Worm (Caenorhabditis elegans) whole organism, L2 larva: Measurements from ENCODE around the gene C30F2.2.

Experiments
- C34F6.9 ChIP-seq: fragments of 150-350 bp; optimal IDR thresholded peaks from 2 replicates; lab custom pipeline; 2014; ENCODE audit warnings: missing biosample characterization, missing genetic modification characterization
- F13H6.1 ChIP-seq: sonication (generic microtip); optimal IDR thresholded peaks from 2 replicates; lab custom pipeline; 2016; ENCODE audit warnings: missing genetic modification characterization, missing compliant biosample characterization
- R02D3.7 ChIP-seq: fragments of 150-350 bp; optimal IDR thresholded peaks from 2 replicates; lab custom pipeline; 2014; ENCODE audit warnings: missing biosample characterization, missing genetic modification characterization
- Y55F3AM.14 ChIP-seq: fragments of 200-800 bp; sonication (Bioruptor generic); optimal IDR thresholded peaks from 2 replicates; lab custom pipeline; 2018; ENCODE audit warnings: mild to moderate bottlenecking, missing genetic modification characterization, missing compliant biosample characterization
- ZK546.5 ChIP-seq: sonication (generic microtip); optimal IDR thresholded peaks from 2 replicates; lab custom pipeline; 2017; ENCODE audit warnings: missing biosample characterization, missing genetic modification characterization
- aly-2 ChIP-seq: fragments of 150-350 bp; optimal IDR thresholded peaks from 2 replicates; lab custom pipeline; 2014; ENCODE audit warnings: missing biosample characterization, missing genetic modification characterization
- blmp-1 ChIP-seq: sonication (generic microtip); optimal IDR thresholded peaks from 2 replicates; lab custom pipeline; 2017; ENCODE audit warnings: missing genetic modification characterization, mild to moderate bottlenecking, missing compliant biosample characterization, antibody characterized with exemption, moderate library complexity; ENCODE audit not compliant: insufficient read depth
- ceh-16 ChIP-seq: fragments of 150-350 bp; optimal IDR thresholded peaks from 2 replicates; lab custom pipeline; 2014; ENCODE audit warnings: missing biosample characterization, missing genetic modification characterization
- crh-2 ChIP-seq: sonication (generic microtip); optimal IDR thresholded peaks from 2 replicates; lab custom pipeline; 2017; ENCODE audit warnings: missing biosample characterization, missing genetic modification characterization
- dmd-4 ChIP-seq: sonication (generic microtip); optimal IDR thresholded peaks from 2 replicates; lab custom pipeline; 2017; ENCODE audit warnings: missing biosample characterization, missing genetic modification characterization
- egl-27 ChIP-seq: sonication (generic microtip); optimal IDR thresholded peaks from 3 replicates; lab custom pipeline; 2017; ENCODE audit warnings: missing biosample characterization, missing genetic modification reagents, missing genetic modification characterization
- elt-1 ChIP-seq: fragments of 150-350 bp; optimal IDR thresholded peaks from 2 replicates; lab custom pipeline; 2014; ENCODE audit warnings: missing biosample characterization, missing genetic modification characterization
- elt-3 ChIP-seq: sonication (generic microtip); optimal IDR thresholded peaks from 2 replicates; lab custom pipeline; 2017; ENCODE audit warnings: missing biosample characterization, missing genetic modification characterization
- fos-1 ChIP-seq: fragments of 150-350 bp; optimal IDR thresholded peaks from 2 replicates; lab custom pipeline; 2014; ENCODE audit warnings: missing biosample characterization, missing genetic modification characterization
- gmeb-1 ChIP-seq: fragments of 150-350 bp; optimal IDR thresholded peaks from 2 replicates; lab custom pipeline; 2014; ENCODE audit warnings: missing biosample characterization, missing genetic modification characterization
- lin-11 ChIP-seq: fragments of 150-350 bp; sonication (generic microtip); optimal IDR thresholded peaks from 2 replicates; lab custom pipeline; 2014; ENCODE audit warnings: missing biosample characterization, missing genetic modification characterization, inconsistent platforms, mixed read lengths
- lin-13 ChIP-seq: fragments of 150-350 bp; optimal IDR thresholded peaks from 2 replicates; lab custom pipeline; 2014; ENCODE audit warnings: missing biosample characterization, missing genetic modification reagents, missing genetic modification characterization
- lsy-2 ChIP-seq, 2 experiments: fragments of 150-350 bp in 1 of 2; sonication (generic microtip) in 1 of 2; optimal IDR thresholded peaks; 2 replicates each; lab custom pipeline; 2014 to 2017; ENCODE audit warnings: missing biosample characterization in 2 of 2, missing genetic modification characterization in 2 of 2
- mab-5 ChIP-seq: fragments of 150-350 bp; optimal IDR thresholded peaks from 2 replicates; lab custom pipeline; 2014; ENCODE audit warnings: missing biosample characterization, missing genetic modification characterization
- mbf-1 ChIP-seq: sonication (generic microtip); optimal IDR thresholded peaks from 2 replicates; lab custom pipeline; 2017; ENCODE audit warnings: missing biosample characterization, missing genetic modification characterization
- mdl-1 ChIP-seq, 2 experiments: fragments of 150-350 bp in 1 of 2; sonication (generic microtip) in 1 of 2; optimal IDR thresholded peaks; 2 replicates each; lab custom pipeline; 2017; ENCODE audit warnings: missing biosample characterization in 2 of 2, missing genetic modification characterization in 2 of 2
- nhr-11 ChIP-seq: fragments of 150-350 bp; optimal IDR thresholded peaks from 2 replicates; lab custom pipeline; 2014; ENCODE audit warnings: missing biosample characterization, missing genetic modification characterization
- nhr-129 ChIP-seq: fragments of 150-350 bp; optimal IDR thresholded peaks from 2 replicates; lab custom pipeline; 2014; ENCODE audit warnings: missing biosample characterization, missing genetic modification characterization
- nhr-23 ChIP-seq: fragments of 150-350 bp; optimal IDR thresholded peaks from 2 replicates; lab custom pipeline; 2014; ENCODE audit warnings: missing biosample characterization, missing genetic modification reagents, missing genetic modification characterization
- nhr-237 ChIP-seq: fragments of 150-350 bp; optimal IDR thresholded peaks from 2 replicates; lab custom pipeline; 2014; ENCODE audit warnings: missing biosample characterization, missing genetic modification characterization
- nhr-25 ChIP-seq: fragments of 150-350 bp; sonication (generic microtip); optimal IDR thresholded peaks from 3 replicates; lab custom pipeline; 2014; ENCODE audit warnings: missing biosample characterization, missing genetic modification characterization
- nhr-6 ChIP-seq: fragments of 150-350 bp; optimal IDR thresholded peaks from 2 replicates; lab custom pipeline; 2014; ENCODE audit warnings: missing biosample characterization, missing genetic modification characterization
- nhr-77 ChIP-seq: fragments of 150-350 bp; optimal IDR thresholded peaks from 2 replicates; lab custom pipeline; 2014; ENCODE audit warnings: missing biosample characterization, missing genetic modification characterization
- peb-1 ChIP-seq: fragments of 150-350 bp; optimal IDR thresholded peaks from 2 replicates; lab custom pipeline; 2014; ENCODE audit warnings: missing biosample characterization, missing genetic modification characterization
- sem-4 ChIP-seq: fragments of 150-350 bp; optimal IDR thresholded peaks from 2 replicates; lab custom pipeline; 2014; ENCODE audit warnings: missing biosample characterization, missing genetic modification reagents, missing genetic modification characterization
- skn-1 ChIP-seq: sonication (generic microtip); optimal IDR thresholded peaks from 2 replicates; lab custom pipeline; 2017; ENCODE audit warnings: missing biosample characterization, missing genetic modification characterization
- sma-9 ChIP-seq, 2 experiments: fragments of 150-350 bp in 1 of 2; sonication (generic microtip) in 1 of 2; optimal IDR thresholded peaks; 2 replicates each; lab custom pipeline; 2014 to 2016; ENCODE audit warnings: missing genetic modification characterization in 2 of 2, mild to moderate bottlenecking in 1 of 2, missing biosample characterization in 1 of 2, missing compliant biosample characterization in 1 of 2, missing genetic modification reagents in 1 of 2, moderate library complexity in 1 of 2
- snpc-4 ChIP-seq: fragments of 150-350 bp; optimal IDR thresholded peaks from 2 replicates; lab custom pipeline; 2014; ENCODE audit warnings: missing biosample characterization, missing genetic modification characterization
- unc-39 ChIP-seq: fragments of 150-350 bp; optimal IDR thresholded peaks from 2 replicates; lab custom pipeline; 2014; ENCODE audit warnings: missing biosample characterization, missing genetic modification characterization
- unc-55 ChIP-seq: fragments of 150-350 bp; sonication (generic microtip); optimal IDR thresholded peaks from 3 replicates; lab custom pipeline; 2014; ENCODE audit warnings: missing biosample characterization, missing genetic modification reagents, missing genetic modification characterization
- zag-1 ChIP-seq: fragments of 150-350 bp; optimal IDR thresholded peaks from 2 replicates; lab custom pipeline; 2014; ENCODE audit warnings: missing biosample characterization, missing genetic modification characterization
- ztf-1 ChIP-seq: fragments of 200-800 bp; sonication (Bioruptor generic); conservative IDR thresholded peaks from 2 replicates; pipeline ENCODE4 v1.3.6; 2022; ENCODE audit warnings: missing genetic modification characterization, missing compliant biosample characterization
- ztf-11 ChIP-seq: sonication (generic microtip); optimal IDR thresholded peaks from 2 replicates; lab custom pipeline; 2017; ENCODE audit warnings: missing biosample characterization, missing genetic modification characterization
- ztf-4 ChIP-seq: fragments of 150-350 bp; optimal IDR thresholded peaks from 2 replicates; lab custom pipeline; 2014; ENCODE audit warnings: missing biosample characterization, missing genetic modification characterization

C30F2.2 gene

ce11 chrX:16117176-16117575, 32.2 kb upstream of the C30F2.2 start:
- TF ChIP-seq ZK546.5 (no peak), crh-2 (tag; lab: Kevin White, UChicago) (no peak), sem-4 (tag; lab: Kevin White, UChicago) (no peak), zag-1 (tag; lab: Kevin White, UChicago) (no peak), elt-3 (no peak), aly-2 (tag; lab: Kevin White, UChicago) (no peak), mdl-1 (tag; optimal IDR thresholded peaks at IDR 0.05; lab: Kevin White, UChicago) (no peak), peb-1 (tag; lab: Kevin White, UChicago) (no peak), lin-13 (GFP tag; lab: Kevin White, UChicago) (no peak), blmp-1 (tag; lab: Kevin White, UChicago) (no peak), lin-11 (tag; lab: Kevin White, UChicago) (no peak), unc-39 (tag; lab: Kevin White, UChicago) (no peak), nhr-23 (tag; lab: Kevin White, UChicago) (no peak), sma-9 (GFP tag; optimal IDR thresholded peaks at IDR 0.05; lab: Kevin White, UChicago) (no peak), sma-9 (tag; optimal IDR thresholded peaks at IDR 0.05; lab: Kevin White, UChicago) (no peak), elt-1 (tag; lab: Kevin White, UChicago) (no peak), Y55F3AM.14 (no peak), egl-27 (tag; lab: Kevin White, UChicago) (no peak), unc-55 (GFP tag; lab: Kevin White, UChicago) (no peak), F13H6.1 (tag; lab: Kevin White, UChicago) (no peak), mab-5 (tag; lab: Kevin White, UChicago) (no peak)

ce11 chrX:16116279-16116678, 31.3 kb upstream of the C30F2.2 start:
- TF ChIP-seq peb-1 (tag; lab: Kevin White, UChicago): no peak
- TF ChIP-seq R02D3.7 (tag; lab: Kevin White, UChicago): no peak
- TF ChIP-seq sma-9 (GFP tag; optimal IDR thresholded peaks at IDR 0.05; lab: Kevin White, UChicago): no peak
- no peak for TF ChIP-seq sma-9 (tag; optimal IDR thresholded peaks at IDR 0.05; lab: Kevin White, UChicago)
- no peak for TF ChIP-seq mab-5 (tag; lab: Kevin White, UChicago)
- no peak for TF ChIP-seq ceh-16 (tag; lab: Kevin White, UChicago)
- TF ChIP-seq nhr-237 (tag; lab: Kevin White, UChicago): no peak
- TF ChIP-seq ztf-4: no peak
- TF ChIP-seq, all 48 proteins: peak for 0

- TF ChIP-seq crh-2 (tag; lab: Kevin White, UChicago): no peak
- no peak for TF ChIP-seq F13H6.1 (tag; lab: Kevin White, UChicago)
- no peak for TF ChIP-seq elt-3
- TF ChIP-seq zag-1 (tag; lab: Kevin White, UChicago): no peak
- TF ChIP-seq sem-4 (tag; lab: Kevin White, UChicago): no peak
- TF ChIP-seq egl-27 (tag; lab: Kevin White, UChicago): no peak
- TF ChIP-seq gmeb-1 (tag; lab: Kevin White, UChicago): no peak
- TF ChIP-seq lin-11 (tag; lab: Kevin White, UChicago): no peak
- no peak for TF ChIP-seq nhr-237 (tag; lab: Kevin White, UChicago)
- no peak for TF ChIP-seq mbf-1 (tag; lab: Kevin White, UChicago)
Measured at ce11 chrX:16113996-16114395, 29.0 kb upstream of the C30F2.2 start.

- TF ChIP-seq ztf-1 (GFP tag; lab: Robert Waterston, UW): no peak
- peak; percentile 73 for TF ChIP-seq snpc-4
- no peak for TF ChIP-seq lsy-2 (tag; optimal IDR thresholded peaks at IDR 0.05; lab: Kevin White, UChicago)
- TF ChIP-seq nhr-6 (tag; lab: Kevin White, UChicago): no peak
- no peak for TF ChIP-seq ztf-11
- no peak for TF ChIP-seq F13H6.1 (tag; lab: Kevin White, UChicago)
- no peak for TF ChIP-seq mbf-1 (tag; lab: Kevin White, UChicago)
- no peak for TF ChIP-seq lin-13 (GFP tag; lab: Kevin White, UChicago)
Measured at ce11 chrX:16112923-16113322, 27.9 kb upstream of the C30F2.2 start.

- no peak for TF ChIP-seq ztf-11
- no peak for TF ChIP-seq nhr-25 (tag; lab: Kevin White, UChicago)
- TF ChIP-seq unc-55 (GFP tag; lab: Kevin White, UChicago): no peak
- no peak for TF ChIP-seq nhr-11 (tag; lab: Kevin White, UChicago)
- TF ChIP-seq nhr-77: no peak
- no peak for TF ChIP-seq ZK546.5
- TF ChIP-seq gmeb-1 (tag; lab: Kevin White, UChicago): no peak
- TF ChIP-seq nhr-129 (tag; lab: Kevin White, UChicago): no peak
- no peak for TF ChIP-seq skn-1 (tag; lab: Kevin White, UChicago)
- no peak for TF ChIP-seq fos-1 (tag; lab: Kevin White, UChicago)
- no peak for TF ChIP-seq zag-1 (tag; lab: Kevin White, UChicago)
- TF ChIP-seq C34F6.9 (tag; lab: Kevin White, UChicago): no peak
- no peak for TF ChIP-seq Y55F3AM.14
- no peak for TF ChIP-seq lin-13 (GFP tag; lab: Kevin White, UChicago)
- no peak for TF ChIP-seq lin-11 (tag; lab: Kevin White, UChicago)
- no peak for TF ChIP-seq dmd-4 (tag; lab: Kevin White, UChicago)
- TF ChIP-seq, all 48 proteins: peak for 0
Measured at ce11 chrX:16105863-16106262, 20.8 kb upstream of the C30F2.2 start.
